Comparison of ENCODE assay signal across 3 fruit fly cellular contexts in the genomic region with DNA sequence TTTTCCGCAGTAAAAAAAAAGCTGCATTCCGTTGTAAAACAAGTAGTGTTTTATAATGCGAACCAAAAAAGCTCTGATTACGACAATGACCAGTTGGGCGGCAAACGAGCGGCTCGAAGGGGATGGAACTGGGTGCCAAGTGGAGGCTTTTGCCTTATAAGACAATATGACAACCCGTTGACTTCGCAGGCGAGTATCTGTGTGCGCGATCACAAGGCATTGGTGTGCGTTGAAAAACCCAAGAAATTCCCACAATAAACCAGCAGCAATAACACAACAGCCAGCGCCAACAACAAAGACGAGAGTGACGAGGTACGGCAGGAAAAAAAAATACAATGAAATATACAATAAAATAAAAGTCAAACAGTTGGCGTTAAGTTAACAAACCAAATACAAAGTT.
TF ChIP-seq lines count a peak whose summit lies in the region.

No protein-coding gene starts in this region.

TF ChIP-seq in whole organism, adult, 20 proteins besides CTCF, POLR2A, EP300 and RAD21 (continued from another document):
- TF ChIP-seq Hr96 (GFP tag; optimal IDR thresholded peaks at IDR 0.05; lab: Kevin White, UChicago) (no peak), tj (GFP tag; optimal IDR thresholded peaks at IDR 0.05; lab: Kevin White, UChicago) (peak; percentile 81)

TF ChIP-seq in whole organism, embryonic, 481 proteins besides CTCF, POLR2A, EP300 and RAD21 (continued from another document and continues in another):
- no peak for TF ChIP-seq HLH4C (GFP tag; IDR thresholded peaks at IDR 0.05; lab: Robert Waterston, UW; ENCODE audit: partially characterized antibody)
- no peak for TF ChIP-seq CG15011 (GFP tag; optimal IDR thresholded peaks at IDR 0.05; lab: Kevin White, UChicago)
- TF ChIP-seq Sry-δ (GFP tag; optimal IDR thresholded peaks at IDR 0.05; lab: Kevin White, UChicago): no peak
- TF ChIP-seq sug (tag; optimal IDR thresholded peaks at IDR 0.05; lab: Kevin White, UChicago): peak; percentile 81
- no peak for TF ChIP-seq CG14441 (GFP tag; IDR thresholded peaks at IDR 0.05; lab: Robert Waterston, UW)
- TF ChIP-seq sd (tag; optimal IDR thresholded peaks at IDR 0.05; lab: Kevin White, UChicago): peak; percentile 95
- no peak for TF ChIP-seq knrl (GFP tag; IDR thresholded peaks at IDR 0.05; lab: Robert Waterston, UW; ENCODE audit: partially characterized antibody)
- TF ChIP-seq CG17186 (GFP tag; optimal IDR thresholded peaks at IDR 0.05; lab: Kevin White, UChicago): no peak
- TF ChIP-seq oc (tag; optimal IDR thresholded peaks at IDR 0.05; lab: Kevin White, UChicago): peak; percentile 16
- TF ChIP-seq caup (GFP tag; optimal IDR thresholded peaks at IDR 0.05; lab: Kevin White, UChicago; ENCODE audit: severe bottlenecking): peak; percentile 67
- peak; percentile 65 for TF ChIP-seq sqz (GFP tag; optimal IDR thresholded peaks at IDR 0.05; lab: Kevin White, UChicago)
- TF ChIP-seq Hey (tag; optimal IDR thresholded peaks at IDR 0.05; lab: Kevin White, UChicago): no peak
- peak; percentile 75 for TF ChIP-seq Med (GFP tag; lab: Kevin White, UChicago)
- peak; percentile 9 for TF ChIP-seq CG17359 (tag; optimal IDR thresholded peaks at IDR 0.05; lab: Kevin White, UChicago)
- peak; percentile 41 for TF ChIP-seq Hmr (GFP tag; optimal IDR thresholded peaks at IDR 0.05; lab: Kevin White, UChicago)
- TF ChIP-seq CG10543 (GFP tag; optimal IDR thresholded peaks at IDR 0.05; lab: Kevin White, UChicago): peak; percentile 82
- TF ChIP-seq pros (GFP tag; optimal IDR thresholded peaks at IDR 0.05; lab: Kevin White, UChicago): peak; percentile 88
- TF ChIP-seq hkb (optimal IDR thresholded peaks at IDR 0.05; lab: Kevin White, UChicago): no peak
- peak; percentile 25; the same call in 1 of the 2 replicates for TF ChIP-seq hkb (GFP tag; IDR thresholded peaks at IDR 0.05; lab: Robert Waterston, UW)
- peak; percentile 45 for TF ChIP-seq Drgx (GFP tag; IDR thresholded peaks at IDR 0.05; lab: Robert Waterston, UW)
- TF ChIP-seq wor (GFP tag; IDR thresholded peaks at IDR 0.05; lab: Robert Waterston, UW): no peak
- TF ChIP-seq grn (GFP tag; optimal IDR thresholded peaks at IDR 0.05; lab: Kevin White, UChicago): peak; percentile 9
- TF ChIP-seq CG12299 (tag; optimal IDR thresholded peaks at IDR 0.05; lab: Kevin White, UChicago): peak; percentile 0
- no peak for TF ChIP-seq CG17829 (tag; optimal IDR thresholded peaks at IDR 0.05; lab: Kevin White, UChicago)
- TF ChIP-seq corto (GFP tag; optimal IDR thresholded peaks at IDR 0.05; lab: Kevin White, UChicago): peak; percentile 19
- peak; percentile 67; the same call in 1 of the 3 replicates for TF ChIP-seq CG2199 (GFP tag; IDR thresholded peaks at IDR 0.05; lab: Robert Waterston, UW)
- no peak for TF ChIP-seq TFAM (GFP tag; optimal IDR thresholded peaks at IDR 0.05; lab: Kevin White, UChicago)
- peak; percentile 49 for TF ChIP-seq sens (GFP tag; lab: Kevin White, UChicago)
- TF ChIP-seq vvl (GFP tag; IDR thresholded peaks at IDR 0.05; lab: Robert Waterston, UW): peak; percentile 55
- TF ChIP-seq ci (GFP tag; IDR thresholded peaks at IDR 0.05; lab: Robert Waterston, UW): peak; percentile 48; the same call in 1 of the 3 replicates
- TF ChIP-seq CG6689 (GFP tag; IDR thresholded peaks at IDR 0.05; lab: Robert Waterston, UW): no peak
- peak; percentile 17 for TF ChIP-seq CG17385 (GFP tag; optimal IDR thresholded peaks at IDR 0.05; lab: Kevin White, UChicago)
- TF ChIP-seq abd-A (tag; optimal IDR thresholded peaks at IDR 0.05; lab: Kevin White, UChicago): peak; percentile 75
- TF ChIP-seq Scr (GFP tag; IDR thresholded peaks at IDR 0.05; lab: Robert Waterston, UW; ENCODE audit: partially characterized antibody): no peak
- no peak for TF ChIP-seq CG6791 (GFP tag; IDR thresholded peaks at IDR 0.05; lab: Robert Waterston, UW; ENCODE audit: partially characterized antibody)
- no peak for TF ChIP-seq zen (tag; optimal IDR thresholded peaks at IDR 0.05; lab: Kevin White, UChicago)
- no peak for TF ChIP-seq ham (GFP tag; IDR thresholded peaks at IDR 0.05; lab: Robert Waterston, UW)
- peak; percentile 78 for TF ChIP-seq nom (GFP tag; optimal IDR thresholded peaks at IDR 0.05; lab: Kevin White, UChicago)
- peak; percentile 57 for TF ChIP-seq HmgZ (tag; optimal IDR thresholded peaks at IDR 0.05; lab: Kevin White, UChicago)
- no peak for TF ChIP-seq Oli (tag; optimal IDR thresholded peaks at IDR 0.05; lab: Kevin White, UChicago)
- TF ChIP-seq Bgb (GFP tag; IDR thresholded peaks at IDR 0.05; lab: Robert Waterston, UW; ENCODE audit: partially characterized antibody): peak; percentile 51; the same call in 1 of the 2 replicates
- no peak for TF ChIP-seq klu (GFP tag; IDR thresholded peaks at IDR 0.05; lab: Robert Waterston, UW)
- TF ChIP-seq CG4282 (GFP tag; optimal IDR thresholded peaks at IDR 0.05; lab: Kevin White, UChicago): no peak
- no peak for TF ChIP-seq vfl (GFP tag; optimal IDR thresholded peaks at IDR 0.05; lab: Kevin White, UChicago)
- no peak for TF ChIP-seq h (optimal IDR thresholded peaks at IDR 0.05; lab: Kevin White, UChicago)
- TF ChIP-seq pnt (GFP tag; optimal IDR thresholded peaks at IDR 0.05; lab: Kevin White, UChicago): no peak
- peak; percentile 6 for TF ChIP-seq Meics (GFP tag; optimal IDR thresholded peaks at IDR 0.05; lab: Kevin White, UChicago)
- TF ChIP-seq az2 (GFP tag; optimal IDR thresholded peaks at IDR 0.05; lab: Kevin White, UChicago): no peak
- no peak for TF ChIP-seq CG8290 (GFP tag; optimal IDR thresholded peaks at IDR 0.05; lab: Kevin White, UChicago)
- TF ChIP-seq CG8290 (tag; optimal IDR thresholded peaks at IDR 0.05; lab: Kevin White, UChicago): peak in 1 of 2 experiments; percentile 38
- TF ChIP-seq CG4424 (GFP tag; optimal IDR thresholded peaks at IDR 0.05; lab: Kevin White, UChicago): no peak
- TF ChIP-seq NFAT (GFP tag; IDR thresholded peaks at IDR 0.05; lab: Robert Waterston, UW): 0 out of 2 replicates have a peak, but pooled peaks have one; percentile 43
- TF ChIP-seq slbo (GFP tag; IDR thresholded peaks at IDR 0.05; lab: Robert Waterston, UW): peak; percentile 30; the same call in 1 of the 2 replicates
- TF ChIP-seq disco-r (GFP tag; optimal IDR thresholded peaks at IDR 0.05; lab: Kevin White, UChicago): no peak
- peak; percentile 36; the same call in 1 of the 2 replicates for TF ChIP-seq Rfx (GFP tag; IDR thresholded peaks at IDR 0.05; lab: Robert Waterston, UW)
- peak; percentile 5 for TF ChIP-seq odd (GFP tag; optimal IDR thresholded peaks at IDR 0.05; lab: Kevin White, UChicago)
- peak; percentile 54 for TF ChIP-seq cg (GFP tag; optimal IDR thresholded peaks at IDR 0.05; lab: Kevin White, UChicago)
- TF ChIP-seq Adf1 (GFP tag; IDR thresholded peaks at IDR 0.05; lab: Robert Waterston, UW): peak; percentile 12; the same call in 1 of the 2 replicates
- no peak for TF ChIP-seq lov (optimal IDR thresholded peaks at IDR 0.05; lab: Kevin White, UChicago)
- 0 out of 3 replicates have a peak, but pooled peaks have one; percentile 44 for TF ChIP-seq lov (GFP tag; IDR thresholded peaks at IDR 0.05; lab: Robert Waterston, UW)
- TF ChIP-seq gsb (GFP tag; IDR thresholded peaks at IDR 0.05; lab: Robert Waterston, UW): no peak
- peak; percentile 87 for TF ChIP-seq CG34376 (GFP tag; optimal IDR thresholded peaks at IDR 0.05; lab: Kevin White, UChicago)

TF ChIP-seq in whole organism, wandering third instar larva, 38 proteins besides CTCF, POLR2A, EP300 and RAD21 (continued from another document):
- peak; percentile 18 for TF ChIP-seq CG9705 (GFP tag; optimal IDR thresholded peaks at IDR 0.05; lab: Kevin White, UChicago)
- TF ChIP-seq Mio (GFP tag; optimal IDR thresholded peaks at IDR 0.05; lab: Kevin White, UChicago): no peak
- TF ChIP-seq jim (GFP tag; optimal IDR thresholded peaks at IDR 0.05; lab: Kevin White, UChicago): no peak
- no peak for TF ChIP-seq CrebA (GFP tag; optimal IDR thresholded peaks at IDR 0.05; lab: Kevin White, UChicago; ENCODE audit: borderline replicate concordance)
- TF ChIP-seq dl (GFP tag; optimal IDR thresholded peaks at IDR 0.05; lab: Kevin White, UChicago; ENCODE audit: insufficient read depth in 1 of 2, partially characterized antibody in 2 of 2): peak; percentile 66 to 86
- TF ChIP-seq HLH106 (tag; optimal IDR thresholded peaks at IDR 0.05; lab: Kevin White, UChicago): no peak
